Fruit fly (Drosophila melanogaster) whole organism, embryonic: ENCODE measurements around the gene cert.

Source experiments
- Aef1 ChIP-seq: fragments of 200-800 bp; sonication (Bioruptor generic); IDR thresholded peaks from 3 replicates; pipeline ENCODE4 v1.3.6; 2022; ENCODE audit warnings: missing biosample characterization, missing genetic modification characterization
- Atf6 ChIP-seq: fragments of 200-800 bp; sonication (Bioruptor generic); IDR thresholded peaks from 2 replicates; pipeline ENCODE4 v1.3.6; 2022; ENCODE audit warnings: missing biosample characterization, missing genetic modification characterization
- BEAF-32 ChIP-seq: fragments of 200-800 bp; sonication (Bioruptor generic); optimal IDR thresholded peaks from 3 replicates; lab custom pipeline; 2017; ENCODE audit warnings: missing biosample characterization, missing genetic modification characterization, mild to moderate bottlenecking, moderate library complexity, missing genetic modification reagents
- CG1024 ChIP-seq: fragments of 200-800 bp; sonication (Bioruptor generic); IDR thresholded peaks from 2 replicates; pipeline ENCODE4 v1.3.6; 2022; ENCODE audit warnings: missing biosample characterization, missing genetic modification characterization
- CG10654 ChIP-seq: fragments of 200-800 bp; sonication (Bioruptor generic); optimal IDR thresholded peaks from 2 replicates; lab custom pipeline; 2016; ENCODE audit warnings: missing biosample characterization, missing genetic modification characterization
- CG13424 ChIP-seq: fragments of 200-800 bp; sonication (Bioruptor generic); optimal IDR thresholded peaks from 2 replicates; lab custom pipeline; 2019; ENCODE audit warnings: missing biosample characterization, mild to moderate bottlenecking, missing genetic modification characterization, moderate library complexity
- CG18262 ChIP-seq: fragments of 200-800 bp; optimal IDR thresholded peaks from 3 replicates; lab custom pipeline; 2019; ENCODE audit warnings: missing biosample characterization, mild to moderate bottlenecking, missing genetic modification characterization, moderate library complexity
- CG34376 ChIP-seq: fragments of 200-800 bp; sonication (Bioruptor generic); optimal IDR thresholded peaks from 2 replicates; lab custom pipeline; 2018; ENCODE audit warnings: missing biosample characterization, mild to moderate bottlenecking, missing genetic modification characterization
- CG4360 ChIP-seq: fragments of 200-800 bp; sonication (Bioruptor generic); IDR thresholded peaks from 2 replicates; pipeline ENCODE4 v1.3.6; 2022; ENCODE audit warnings: missing biosample characterization, missing genetic modification characterization
- CG6683 ChIP-seq: fragments of 200-800 bp; sonication (Bioruptor generic); optimal IDR thresholded peaks from 2 replicates; lab custom pipeline; 2017; ENCODE audit warnings: missing biosample characterization, mild to moderate bottlenecking, missing genetic modification characterization, missing genetic modification reagents
- CG7745 ChIP-seq: fragments of 200-800 bp; sonication (Bioruptor generic); optimal IDR thresholded peaks from 2 replicates; lab custom pipeline; 2018; ENCODE audit warnings: missing biosample characterization, mild to moderate bottlenecking, missing genetic modification characterization, moderate library complexity
- Dp ChIP-seq: fragments of 200-800 bp; sonication (Bioruptor generic); optimal IDR thresholded peaks from 2 replicates; lab custom pipeline; 2018; ENCODE audit warnings: missing biosample characterization, mild to moderate bottlenecking, missing genetic modification characterization, moderate library complexity
- Drgx ChIP-seq: fragments of 200-800 bp; sonication (Bioruptor generic); IDR thresholded peaks from 2 replicates; pipeline ENCODE4 v1.3.6; 2022; ENCODE audit warnings: missing biosample characterization, missing genetic modification characterization
- Ets97D ChIP-seq: fragments of 200-800 bp; sonication (Bioruptor generic); optimal IDR thresholded peaks from 3 replicates; lab custom pipeline; 2016; ENCODE audit warnings: missing biosample characterization, missing genetic modification characterization
- HLH3B ChIP-seq: fragments of 200-800 bp; sonication (Bioruptor generic); IDR thresholded peaks from 2 replicates; pipeline ENCODE4 v1.3.6; 2022; ENCODE audit warnings: missing biosample characterization, missing genetic modification characterization
- Hand ChIP-seq: fragments of 200-800 bp; sonication (Bioruptor generic); optimal IDR thresholded peaks from 2 replicates; lab custom pipeline; 2017; ENCODE audit warnings: mild to moderate bottlenecking, missing biosample characterization, missing genetic modification reagents, missing genetic modification characterization
- Hey ChIP-seq: fragments of 200-800 bp; sonication (Bioruptor generic); optimal IDR thresholded peaks from 3 replicates; lab custom pipeline; 2018; ENCODE audit warnings: missing biosample characterization, mild to moderate bottlenecking, missing genetic modification characterization
- HmgD ChIP-seq: fragments of 200-800 bp; sonication (Bioruptor generic); optimal IDR thresholded peaks from 3 replicates; lab custom pipeline; 2016; ENCODE audit warnings: missing biosample characterization, missing genetic modification characterization
- Mad ChIP-seq: fragments of 200-800 bp; sonication (Bioruptor generic); optimal IDR thresholded peaks from 2 replicates; lab custom pipeline; 2016; ENCODE audit warnings: missing biosample characterization, missing genetic modification characterization
- Nf-YB ChIP-seq: fragments of 200-800 bp; sonication (Bioruptor generic); optimal IDR thresholded peaks from 3 replicates; lab custom pipeline; 2019; ENCODE audit warnings: missing biosample characterization, mild to moderate bottlenecking, missing genetic modification characterization, moderate library complexity
- Oaz ChIP-seq: fragments of 200-800 bp; sonication (Bioruptor generic); IDR thresholded peaks from 2 replicates; pipeline ENCODE4 v1.3.6; 2022; ENCODE audit warnings: missing biosample characterization, missing genetic modification characterization
- Optix ChIP-seq: fragments of 200-800 bp; sonication (Bioruptor generic); IDR thresholded peaks from 3 replicates; pipeline ENCODE4 v1.3.6; 2022; ENCODE audit warnings: missing biosample characterization, missing genetic modification characterization
- PHDP ChIP-seq: fragments of 200-800 bp; sonication (Bioruptor generic); optimal IDR thresholded peaks from 3 replicates; lab custom pipeline; 2018; ENCODE audit warnings: missing biosample characterization, mild to moderate bottlenecking, missing genetic modification characterization, moderate library complexity
- Ptx1 ChIP-seq: fragments of 200-800 bp; sonication (Bioruptor generic); IDR thresholded peaks from 2 replicates; pipeline ENCODE4 v1.3.6; 2022; ENCODE audit warnings: missing biosample characterization, missing genetic modification characterization
- Rfx ChIP-seq: fragments of 200-800 bp; sonication (Bioruptor generic); IDR thresholded peaks from 2 replicates; pipeline ENCODE4 v1.3.6; 2022; ENCODE audit warnings: missing biosample characterization, missing genetic modification characterization
- Sin3A ChIP-seq: fragments of >200 bp; optimal IDR thresholded peaks from 2 replicates; lab custom pipeline; 2018
- Six4 ChIP-seq: fragments of 200-800 bp; sonication (Bioruptor generic); optimal IDR thresholded peaks from 2 replicates; lab custom pipeline; 2016; ENCODE audit warnings: missing biosample characterization, missing genetic modification characterization
- Sry-β ChIP-seq: fragments of 200-800 bp; sonication (Bioruptor generic); optimal IDR thresholded peaks from 2 replicates; lab custom pipeline; 2018; ENCODE audit warnings: missing biosample characterization, mild to moderate bottlenecking, missing genetic modification characterization, moderate library complexity
- Xrp1 ChIP-seq: fragments of 200-800 bp; sonication (Bioruptor generic); IDR thresholded peaks from 2 replicates; pipeline ENCODE4 v1.3.6; 2022; ENCODE audit warnings: missing biosample characterization, missing genetic modification characterization
- YL-1 ChIP-seq: fragments of 200-800 bp; sonication (Bioruptor generic); optimal IDR thresholded peaks from 3 replicates; lab custom pipeline; 2017; ENCODE audit warnings: missing biosample characterization, mild to moderate bottlenecking, missing genetic modification characterization
- amos ChIP-seq: fragments of 200-800 bp; sonication (Bioruptor generic); IDR thresholded peaks from 2 replicates; pipeline ENCODE4 v1.3.6; 2022; ENCODE audit warnings: missing biosample characterization, missing genetic modification characterization; ENCODE audit not compliant: partially characterized antibody
- br ChIP-seq: fragments of >200 bp; optimal IDR thresholded peaks from 2 replicates; lab custom pipeline; 2017
- corto ChIP-seq: fragments of 200-800 bp; sonication (Bioruptor generic); optimal IDR thresholded peaks from 2 replicates; lab custom pipeline; 2016; ENCODE audit warnings: missing biosample characterization, mild to moderate bottlenecking, missing genetic modification characterization, moderate library complexity
- da ChIP-seq: fragments of 200-800 bp; sonication (Bioruptor generic); optimal IDR thresholded peaks from 2 replicates; lab custom pipeline; 2016; ENCODE audit warnings: missing biosample characterization, missing genetic modification characterization
- dysf ChIP-seq: fragments of 200-800 bp; sonication (Bioruptor generic); IDR thresholded peaks from 3 replicates; pipeline ENCODE4 v1.3.6; 2022; ENCODE audit warnings: missing biosample characterization, missing genetic modification characterization
- fu2 ChIP-seq: fragments of 200-800 bp; sonication (Bioruptor generic); optimal IDR thresholded peaks from 2 replicates; lab custom pipeline; 2016; ENCODE audit warnings: missing biosample characterization, missing genetic modification characterization
- gfzf ChIP-seq: fragments of 200-800 bp; sonication (Bioruptor generic); optimal IDR thresholded peaks from 2 replicates; lab custom pipeline; 2016; ENCODE audit warnings: missing biosample characterization, mild to moderate bottlenecking, missing genetic modification characterization, moderate library complexity
- grau ChIP-seq: fragments of 200-800 bp; optimal IDR thresholded peaks from 3 replicates; lab custom pipeline; 2019; ENCODE audit warnings: missing biosample characterization, mild to moderate bottlenecking, missing genetic modification characterization, moderate library complexity
- gsb-n ChIP-seq: fragments of 200-800 bp; sonication (Bioruptor generic); optimal IDR thresholded peaks from 3 replicates; lab custom pipeline; 2018; ENCODE audit warnings: missing biosample characterization, mild to moderate bottlenecking, missing genetic modification characterization
- hth ChIP-seq: fragments of >200 bp; optimal IDR thresholded peaks from 2 replicates; lab custom pipeline; 2017; ENCODE audit warnings: inconsistent platforms
- jigr1 ChIP-seq: fragments of 200-800 bp; sonication (Bioruptor generic); IDR thresholded peaks from 3 replicates; pipeline ENCODE4 v1.3.6; 2022; ENCODE audit warnings: missing biosample characterization, missing genetic modification characterization
- kni ChIP-seq: fragments of 200-800 bp; sonication (Bioruptor generic); optimal IDR thresholded peaks from 3 replicates; lab custom pipeline; 2017; ENCODE audit warnings: mild to moderate bottlenecking, missing biosample characterization, missing genetic modification reagents, missing genetic modification characterization
- knrl ChIP-seq: fragments of 200-800 bp; sonication (Bioruptor generic); IDR thresholded peaks from 3 replicates; pipeline ENCODE4 v1.3.6; 2022; ENCODE audit warnings: missing biosample characterization, missing genetic modification characterization; ENCODE audit not compliant: partially characterized antibody
- nerfin-1 ChIP-seq: fragments of 200-800 bp; sonication (Bioruptor generic); optimal IDR thresholded peaks from 3 replicates; lab custom pipeline; 2019; ENCODE audit warnings: missing biosample characterization, mild to moderate bottlenecking, missing genetic modification characterization, moderate library complexity
- oc ChIP-seq: fragments of 200-800 bp; sonication (Bioruptor generic); optimal IDR thresholded peaks from 2 replicates; lab custom pipeline; 2018; ENCODE audit warnings: missing biosample characterization, mild to moderate bottlenecking, missing genetic modification characterization, moderate library complexity
- pho ChIP-seq: fragments of 200-800 bp; sonication (Bioruptor generic); optimal IDR thresholded peaks from 2 replicates; lab custom pipeline; 2016; ENCODE audit warnings: missing biosample characterization, missing genetic modification characterization
- psq ChIP-seq: fragments of 200-800 bp; sonication (Bioruptor generic); optimal IDR thresholded peaks from 2 replicates; lab custom pipeline; 2017; ENCODE audit warnings: missing biosample characterization, missing genetic modification characterization
- repo ChIP-seq: fragments of 200-800 bp; sonication (Bioruptor generic); optimal IDR thresholded peaks from 2 replicates; lab custom pipeline; 2016; ENCODE audit warnings: missing biosample characterization, missing genetic modification characterization
- sim ChIP-seq: fragments of 200-800 bp; sonication (Bioruptor generic); IDR thresholded peaks from 2 replicates; pipeline ENCODE4 v1.3.6; 2022; ENCODE audit warnings: missing biosample characterization, missing genetic modification characterization
- ssp ChIP-seq: fragments of 200-800 bp; sonication (Bioruptor generic); IDR thresholded peaks from 2 replicates; pipeline ENCODE4 v1.3.6; 2022; ENCODE audit warnings: missing biosample characterization, missing genetic modification characterization
- tup ChIP-seq: fragments of 200-800 bp; sonication (Bioruptor generic); optimal IDR thresholded peaks from 2 replicates; lab custom pipeline; 2016; ENCODE audit warnings: missing biosample characterization, mild to moderate bottlenecking, missing genetic modification characterization, moderate library complexity
- vnd ChIP-seq: fragments of 200-800 bp; sonication (Bioruptor generic); IDR thresholded peaks from 3 replicates; pipeline ENCODE4 v1.3.6; 2022; ENCODE audit warnings: missing biosample characterization, missing genetic modification characterization; ENCODE audit not compliant: partially characterized antibody
- z ChIP-seq: fragments of 200-800 bp; sonication (Bioruptor generic); IDR thresholded peaks from 3 replicates; pipeline ENCODE4 v1.3.6; 2022; ENCODE audit warnings: missing biosample characterization, missing genetic modification characterization

The cert gene

dm6 chr3L:8288396-8288795 lies 1.3 kb downstream of the cert start:
- no peak for TF ChIP-seq Xrp1 (GFP tag; lab: Robert Waterston, UW)
- no peak for TF ChIP-seq CG18262 (tag; lab: Kevin White, UChicago)
- no peak for TF ChIP-seq br
- TF ChIP-seq repo (GFP tag; lab: Kevin White, UChicago), result no peak
- no peak for TF ChIP-seq ssp (GFP tag; lab: Robert Waterston, UW)
- no peak for TF ChIP-seq z
- TF ChIP-seq vnd (GFP tag; lab: Robert Waterston, UW), result no peak
- TF ChIP-seq nerfin-1 (tag; lab: Kevin White, UChicago), result no peak
- TF ChIP-seq knrl (GFP tag; lab: Robert Waterston, UW), result no peak
- TF ChIP-seq CG10654, result no peak
- no peak for TF ChIP-seq psq (GFP tag; lab: Kevin White, UChicago)
- no peak for TF ChIP-seq amos (GFP tag; lab: Robert Waterston, UW)
- TF ChIP-seq CG4360, result no peak
- TF ChIP-seq pho (GFP tag; lab: Kevin White, UChicago), result no peak
- TF ChIP-seq HmgD (GFP tag; lab: Kevin White, UChicago), result no peak
- TF ChIP-seq Drgx (GFP tag; lab: Robert Waterston, UW), result no peak
- TF ChIP-seq YL-1 (GFP tag; lab: Kevin White, UChicago), result no peak
- TF ChIP-seq grau (tag; lab: Kevin White, UChicago), result peak; percentile 74
- TF ChIP-seq BEAF-32 (GFP tag; lab: Kevin White, UChicago), result no peak
- no peak for TF ChIP-seq Nf-YB (GFP tag; lab: Kevin White, UChicago)
- no peak for TF ChIP-seq fu2 (GFP tag; lab: Kevin White, UChicago)
- no peak for TF ChIP-seq sim (GFP tag; lab: Robert Waterston, UW)
- no peak for TF ChIP-seq Ets97D (GFP tag; lab: Kevin White, UChicago)
- TF ChIP-seq tup, result no peak
- no peak for TF ChIP-seq Mad (GFP tag; lab: Kevin White, UChicago)
- TF ChIP-seq Atf6 (GFP tag; lab: Robert Waterston, UW), result peak; percentile 58
- no peak for TF ChIP-seq Oaz (GFP tag; lab: Robert Waterston, UW)
- no peak for TF ChIP-seq jigr1 (GFP tag; lab: Robert Waterston, UW)
- TF ChIP-seq Sin3A, result no peak
- TF ChIP-seq HLH3B (GFP tag; lab: Robert Waterston, UW), result no peak
- no peak for TF ChIP-seq Dp (GFP tag; lab: Kevin White, UChicago)
- peak; percentile 36 for TF ChIP-seq CG13424 (tag; lab: Kevin White, UChicago)
- TF ChIP-seq Hand (GFP tag; lab: Kevin White, UChicago), result no peak
- TF ChIP-seq CG34376 (GFP tag; lab: Kevin White, UChicago), result no peak
- TF ChIP-seq Sry-β, result no peak
- TF ChIP-seq Optix (GFP tag; lab: Robert Waterston, UW), result no peak
- no peak for TF ChIP-seq kni (GFP tag; lab: Kevin White, UChicago)
- TF ChIP-seq CG1024 (GFP tag; lab: Robert Waterston, UW), result no peak
- TF ChIP-seq CG7745 (tag; lab: Kevin White, UChicago), result no peak
- TF ChIP-seq gfzf, result no peak
- no peak for TF ChIP-seq da (GFP tag; lab: Kevin White, UChicago)
- TF ChIP-seq Hey (tag; lab: Kevin White, UChicago), result no peak
- no peak for TF ChIP-seq corto
- no peak for TF ChIP-seq gsb-n (tag; lab: Kevin White, UChicago)
- TF ChIP-seq Ptx1, result 0 out of 2 replicates have a peak, but pooled peaks have one; percentile 12
- TF ChIP-seq Rfx (GFP tag; lab: Robert Waterston, UW), result no peak
- TF ChIP-seq dysf, result no peak; the same call in 2 of the 3 replicates
- no peak for TF ChIP-seq Six4
- peak; percentile 38 for TF ChIP-seq PHDP (tag; lab: Kevin White, UChicago)
- TF ChIP-seq hth (lab: Kevin White, UChicago), result no peak
- TF ChIP-seq oc (tag; lab: Kevin White, UChicago), result no peak
- TF ChIP-seq CG6683 (GFP tag; lab: Kevin White, UChicago), result no peak
- no peak for TF ChIP-seq Aef1
